Worm (Caenorhabditis elegans) whole organism, mixed stage, embryonic: ENCODE data around the gene C46C2.5.
"Not testable (repeated sequence)": the region's sequence is repeated elsewhere in the genome, so short reads cannot be mapped to it uniquely, and the experiment has no call there.

Source experiments
- M03D4.4 ChIP-seq: sonication (generic microtip); optimal IDR thresholded peaks from 2 replicates; lab custom pipeline; 2017; ENCODE audit warnings: mild to moderate bottlenecking, missing genetic modification characterization, missing compliant biosample characterization
- bed-3 ChIP-seq: fragments of 200-800 bp; sonication (Bioruptor generic); optimal IDR thresholded peaks from 3 replicates; lab custom pipeline; 2018; ENCODE audit warnings: mild to moderate bottlenecking, missing genetic modification characterization, moderate library complexity, missing compliant biosample characterization
- blmp-1 ChIP-seq: fragments of 150-350 bp; optimal IDR thresholded peaks from 2 replicates; lab custom pipeline; 2014; ENCODE audit warnings: missing biosample characterization, missing genetic modification characterization
- ceh-39 ChIP-seq: fragments of 150-350 bp; optimal IDR thresholded peaks from 2 replicates; lab custom pipeline; 2014; ENCODE audit warnings: missing biosample characterization, missing genetic modification characterization
- ceh-43 ChIP-seq: fragments of 200-800 bp; sonication (Bioruptor generic); optimal IDR thresholded peaks from 2 replicates; lab custom pipeline; 2018; ENCODE audit warnings: mild to moderate bottlenecking, missing genetic modification characterization, moderate library complexity, missing compliant biosample characterization
- ceh-83 ChIP-seq: fragments of 200-800 bp; sonication (Bioruptor generic); optimal IDR thresholded peaks from 2 replicates; lab custom pipeline; 2018; ENCODE audit warnings: mild to moderate bottlenecking, missing genetic modification characterization, missing compliant biosample characterization
- ces-1 ChIP-seq: fragments of 150-350 bp; optimal IDR thresholded peaks from 2 replicates; lab custom pipeline; 2014; ENCODE audit warnings: missing biosample characterization, missing genetic modification reagents, missing genetic modification characterization
- cnd-1 ChIP-seq: fragments of 200-800 bp; sonication (Bioruptor generic); optimal IDR thresholded peaks from 2 replicates; lab custom pipeline; 2018; ENCODE audit warnings: mild to moderate bottlenecking, missing genetic modification characterization, missing compliant biosample characterization
- drap-1 ChIP-seq: fragments of 200-800 bp; sonication (Bioruptor generic); optimal IDR thresholded peaks from 3 replicates; lab custom pipeline; 2018; ENCODE audit warnings: mild to moderate bottlenecking, missing genetic modification characterization, missing compliant biosample characterization
- elt-1 ChIP-seq: sonication (generic microtip); optimal IDR thresholded peaks from 2 replicates; lab custom pipeline; 2017; ENCODE audit warnings: missing genetic modification characterization, mild to moderate bottlenecking, missing compliant biosample characterization, antibody characterized with exemption, moderate library complexity, borderline replicate concordance; ENCODE audit not compliant: insufficient read depth
- elt-3 ChIP-seq: fragments of 150-350 bp; optimal IDR thresholded peaks from 2 replicates; lab custom pipeline; 2014; ENCODE audit warnings: missing biosample characterization, missing genetic modification characterization
- flh-1 ChIP-seq: fragments of 200-800 bp; sonication (Bioruptor generic); optimal IDR thresholded peaks from 2 replicates; lab custom pipeline; 2018; ENCODE audit warnings: mild to moderate bottlenecking, missing genetic modification characterization, moderate library complexity, missing compliant biosample characterization
- ham-2 ChIP-seq: fragments of 200-800 bp; sonication (Bioruptor generic); optimal IDR thresholded peaks from 2 replicates; lab custom pipeline; 2018; ENCODE audit warnings: mild to moderate bottlenecking, missing genetic modification characterization, missing compliant biosample characterization
- hlh-1 ChIP-seq: fragments of 150-350 bp; optimal IDR thresholded peaks from 2 replicates; lab custom pipeline; 2014; ENCODE audit warnings: missing biosample characterization, missing genetic modification reagents, missing genetic modification characterization
- lin-13 ChIP-seq: fragments of 150-350 bp; optimal IDR thresholded peaks from 2 replicates; lab custom pipeline; 2014; ENCODE audit warnings: missing biosample characterization, missing genetic modification characterization
- lin-32 ChIP-seq: fragments of 200-800 bp; sonication (Bioruptor generic); optimal IDR thresholded peaks from 2 replicates; lab custom pipeline; 2018; ENCODE audit warnings: mild to moderate bottlenecking, missing genetic modification characterization, missing compliant biosample characterization
- lsy-2 ChIP-seq: fragments of 150-350 bp; optimal IDR thresholded peaks from 2 replicates; lab custom pipeline; 2014; ENCODE audit warnings: missing biosample characterization, missing genetic modification characterization
- mab-5 ChIP-seq: fragments of 150-350 bp; optimal IDR thresholded peaks from 2 replicates; lab custom pipeline; 2014; ENCODE audit warnings: missing biosample characterization, missing genetic modification characterization
- mep-1 ChIP-seq: fragments of 150-350 bp; optimal IDR thresholded peaks from 2 replicates; lab custom pipeline; 2017; ENCODE audit warnings: missing biosample characterization, missing genetic modification reagents, missing genetic modification characterization, inconsistent platforms
- mls-2 ChIP-seq: sonication (generic microtip); optimal IDR thresholded peaks from 2 replicates; lab custom pipeline; 2016; ENCODE audit warnings: mild to moderate bottlenecking, missing genetic modification characterization, moderate library complexity, missing compliant biosample characterization
- nhr-12 ChIP-seq: fragments of 150-350 bp; optimal IDR thresholded peaks from 2 replicates; lab custom pipeline; 2014; ENCODE audit warnings: missing biosample characterization, missing genetic modification characterization
- nhr-2 ChIP-seq: fragments of 150-350 bp; optimal IDR thresholded peaks from 2 replicates; lab custom pipeline; 2014; ENCODE audit warnings: missing biosample characterization, missing genetic modification characterization
- nhr-237 ChIP-seq: fragments of 150-350 bp; optimal IDR thresholded peaks from 2 replicates; lab custom pipeline; 2014; ENCODE audit warnings: missing biosample characterization, missing genetic modification characterization
- nhr-28 ChIP-seq: fragments of 150-350 bp; optimal IDR thresholded peaks from 2 replicates; lab custom pipeline; 2014; ENCODE audit warnings: missing biosample characterization, missing genetic modification characterization
- nhr-76 ChIP-seq: sonication (generic microtip); optimal IDR thresholded peaks from 2 replicates; lab custom pipeline; 2017; ENCODE audit warnings: missing biosample characterization, missing genetic modification characterization
- pha-4 ChIP-seq: fragments of 150-350 bp; optimal IDR thresholded peaks from 2 replicates; lab custom pipeline; 2018; ENCODE audit warnings: missing biosample characterization, missing genetic modification reagents, missing genetic modification characterization
- sem-2 ChIP-seq: fragments of 200-800 bp; sonication (Bioruptor generic); optimal IDR thresholded peaks from 2 replicates; lab custom pipeline; 2018; ENCODE audit warnings: mild to moderate bottlenecking, missing genetic modification characterization, missing compliant biosample characterization
- snpc-4 ChIP-seq: fragments of 150-350 bp; optimal IDR thresholded peaks from 2 replicates; lab custom pipeline; 2014; ENCODE audit warnings: missing biosample characterization, missing genetic modification characterization
- sptf-1 ChIP-seq: sonication (generic microtip); optimal IDR thresholded peaks from 2 replicates; lab custom pipeline; 2017; ENCODE audit warnings: mild to moderate bottlenecking, missing genetic modification characterization, moderate library complexity, missing compliant biosample characterization
- tbx-8 ChIP-seq: fragments of 200-800 bp; sonication (Bioruptor generic); optimal IDR thresholded peaks from 2 replicates; lab custom pipeline; 2018; ENCODE audit warnings: mild to moderate bottlenecking, missing genetic modification characterization, moderate library complexity, missing compliant biosample characterization
- unc-120 ChIP-seq: sonication (generic microtip); optimal IDR thresholded peaks from 2 replicates; lab custom pipeline; 2017; ENCODE audit warnings: missing genetic modification characterization, missing compliant biosample characterization; ENCODE audit not compliant: poor library complexity, severe bottlenecking
- unc-39 ChIP-seq: fragments of 150-350 bp; optimal IDR thresholded peaks from 2 replicates; lab custom pipeline; 2014; ENCODE audit warnings: missing biosample characterization, missing genetic modification characterization
- unc-62 ChIP-seq: fragments of 150-350 bp; optimal IDR thresholded peaks from 2 replicates; lab custom pipeline; 2014; ENCODE audit warnings: missing biosample characterization, missing genetic modification reagents, missing genetic modification characterization
- zip-8 ChIP-seq: fragments of 150-350 bp; optimal IDR thresholded peaks from 2 replicates; lab custom pipeline; 2014; ENCODE audit warnings: missing biosample characterization, missing genetic modification characterization
- ztf-11 ChIP-seq: fragments of 150-350 bp; optimal IDR thresholded peaks from 2 replicates; lab custom pipeline; 2014; ENCODE audit warnings: missing biosample characterization, missing genetic modification characterization

Gene C46C2.5

DNA sequence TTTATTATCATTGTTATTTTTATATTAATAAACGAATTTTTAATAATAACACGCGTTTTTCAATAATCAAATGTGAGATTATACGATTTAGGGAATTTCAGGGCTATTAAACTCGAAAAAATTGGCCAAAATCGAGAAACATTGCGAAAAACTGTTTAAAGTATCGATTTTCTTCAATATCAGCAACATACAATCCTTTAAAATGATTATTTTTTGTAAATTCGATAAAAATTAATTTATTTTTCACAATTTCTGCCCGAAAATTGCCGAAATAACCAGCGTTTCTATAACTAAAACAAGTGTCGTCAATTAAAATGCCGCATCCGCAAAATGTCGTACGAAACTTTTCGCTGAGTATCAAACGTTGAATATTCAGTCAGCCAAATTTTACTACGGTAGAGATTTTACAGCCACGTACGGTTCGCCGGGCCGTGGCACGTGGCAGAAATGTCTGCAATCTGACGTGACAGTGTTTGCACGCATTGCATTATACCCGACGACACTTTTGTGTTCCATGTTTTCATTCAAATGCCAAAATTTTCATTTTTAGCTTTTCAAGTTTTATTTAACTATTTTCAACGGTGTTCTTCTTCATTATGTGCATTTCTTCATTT lies 3.7 kb upstream of the C46C2.5 start:
- peak; percentile 36 for TF ChIP-seq lsy-2 (tag; lab: Kevin White, UChicago)

DNA sequence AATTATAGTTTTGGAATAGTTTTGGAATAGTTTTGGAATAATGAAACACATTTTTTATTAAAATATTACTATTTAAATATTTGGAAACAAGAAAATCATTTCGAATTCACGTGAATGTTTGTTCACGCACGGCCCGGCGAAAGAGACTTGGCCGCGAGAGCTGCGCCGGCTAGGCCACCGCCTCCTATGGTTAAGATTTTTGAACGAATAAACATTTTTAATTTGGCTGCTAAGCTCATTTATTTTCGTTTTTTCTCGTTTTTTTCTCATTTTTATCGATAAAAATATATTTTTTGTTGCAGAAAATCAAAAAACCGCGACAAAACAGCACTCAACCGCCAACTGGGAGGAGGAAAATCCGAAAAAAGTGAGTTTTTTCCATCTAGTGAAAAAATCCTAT lies 2.1 kb upstream of the C46C2.5 start, which contains the start of gene C46C2.7:
Gene C46C2.7 (plus strand): TSS at position 301 of the 400 bp plus-strand sequence.
- TF ChIP-seq elt-3 (tag; lab: Kevin White, UChicago); tbx-8; lin-32 (GFP tag; lab: Kevin White, UChicago): not testable (repeated sequence)

DNA sequence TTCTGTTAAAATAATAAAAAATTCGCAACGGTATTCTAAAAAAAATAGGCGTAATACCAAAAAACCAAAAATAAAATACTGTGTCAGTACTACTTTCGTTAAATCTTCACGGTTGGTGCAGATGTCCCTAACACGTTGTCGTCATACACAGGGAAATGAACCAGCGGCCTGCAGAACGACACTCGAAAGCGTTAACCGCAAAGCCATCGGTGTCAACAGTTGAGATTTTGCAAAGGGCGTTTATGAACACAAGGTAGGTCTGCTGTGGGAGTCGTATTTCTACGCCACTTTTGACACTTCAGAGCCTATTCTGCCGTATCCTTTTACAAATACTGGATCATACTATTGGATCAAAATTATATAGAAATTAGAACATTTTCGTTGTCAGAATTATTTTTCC lies 1.2 kb downstream of the C46C2.5 start:
- peak; percentile 22 for TF ChIP-seq nhr-28 (tag; lab: Kevin White, UChicago)
- no peak for TF ChIP-seq blmp-1
- TF ChIP-seq snpc-4 (tag; lab: Kevin White, UChicago), result no peak
- no peak for TF ChIP-seq mab-5
- TF ChIP-seq elt-1 (tag; lab: Kevin White, UChicago), result no peak
- TF ChIP-seq ces-1 (GFP tag; lab: Kevin White, UChicago), result no peak
- peak; percentile 81 for TF ChIP-seq unc-39 (tag; lab: Kevin White, UChicago)
- TF ChIP-seq cnd-1 (tag; lab: Kevin White, UChicago), result peak; percentile 96
- peak; percentile 95 for TF ChIP-seq ceh-83 (GFP tag; lab: Kevin White, UChicago)
- TF ChIP-seq ham-2 (GFP tag; lab: Kevin White, UChicago), result peak; percentile 91
- TF ChIP-seq sptf-1, result peak; percentile 97
- peak; percentile 65 for TF ChIP-seq elt-3 (tag; lab: Kevin White, UChicago)
- peak; percentile 94 for TF ChIP-seq lin-32 (GFP tag; lab: Kevin White, UChicago)
- TF ChIP-seq zip-8, result no peak
- peak; percentile 92 for TF ChIP-seq flh-1 (GFP tag; lab: Kevin White, UChicago)
- TF ChIP-seq bed-3 (GFP tag; lab: Kevin White, UChicago), result peak; percentile 88
- peak; percentile 14 for TF ChIP-seq ceh-39
- no peak for TF ChIP-seq nhr-237 (tag; lab: Kevin White, UChicago)
- peak; percentile 69 for TF ChIP-seq lin-13 (tag; lab: Kevin White, UChicago)
- no peak for TF ChIP-seq nhr-2 (tag; lab: Kevin White, UChicago)
- TF ChIP-seq unc-120, result peak; percentile 92
- peak; percentile 77 for TF ChIP-seq mep-1 (tag; lab: Kevin White, UChicago)
- peak; percentile 65 for TF ChIP-seq hlh-1 (tag; lab: Kevin White, UChicago)
- peak; percentile 29 for TF ChIP-seq nhr-12 (tag; lab: Kevin White, UChicago)
- peak; percentile 97 for TF ChIP-seq drap-1 (GFP tag; lab: Kevin White, UChicago)
- peak; percentile 81 for TF ChIP-seq tbx-8
- peak; percentile 97 for TF ChIP-seq mls-2 (tag; lab: Kevin White, UChicago)
- peak; percentile 86 for TF ChIP-seq pha-4 (tag; lab: Kevin White, UChicago)
- TF ChIP-seq ztf-11, result peak; percentile 33
- TF ChIP-seq ceh-43 (GFP tag; lab: Kevin White, UChicago), result peak; percentile 93
- TF ChIP-seq sem-2 (GFP tag; lab: Kevin White, UChicago), result peak; percentile 93
- peak; percentile 75 for TF ChIP-seq unc-62
- TF ChIP-seq M03D4.4 (tag; lab: Kevin White, UChicago), result peak; percentile 96
- TF ChIP-seq lsy-2 (tag; lab: Kevin White, UChicago), result peak; percentile 54
- TF ChIP-seq nhr-76 (tag; lab: Kevin White, UChicago), result no peak

DNA sequence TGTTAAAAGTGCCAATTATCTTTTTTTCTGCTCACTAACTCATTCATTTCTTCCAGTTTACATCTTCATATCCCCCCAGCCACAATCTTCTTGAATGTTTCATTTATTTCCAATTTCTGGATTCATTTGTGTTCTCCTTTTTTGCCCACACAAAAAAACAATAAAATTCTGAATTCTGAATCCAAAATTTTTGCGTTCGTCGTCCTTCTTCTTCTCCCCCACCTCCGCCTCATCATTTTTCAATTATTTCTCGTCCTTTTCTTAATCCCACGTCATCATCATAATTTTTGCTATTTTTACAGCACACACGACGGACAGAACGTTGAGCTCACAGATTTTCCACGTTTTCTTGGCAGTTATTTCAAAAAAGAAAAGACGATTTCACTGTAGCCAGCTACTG lies 7.9 kb downstream of the C46C2.5 start, which contains the start of gene C07C7.1:
Gene C07C7.1 (plus strand): TSS at position 301 of the 400 bp plus-strand sequence.
- TF ChIP-seq unc-39 (tag; lab: Kevin White, UChicago) (no peak), mab-5 (no peak), nhr-12 (tag; lab: Kevin White, UChicago) (no peak), blmp-1 (no peak), tbx-8 (no peak), ceh-83 (GFP tag; lab: Kevin White, UChicago) (no peak), nhr-237 (tag; lab: Kevin White, UChicago) (no peak), ztf-11 (no peak), bed-3 (GFP tag; lab: Kevin White, UChicago) (no peak), sem-2 (GFP tag; lab: Kevin White, UChicago) (no peak), sptf-1 (no peak)
- TF ChIP-seq, all 35 proteins: peak for 0
